Fruit fly (Drosophila melanogaster) whole organism, larva: ENCODE data around the gene CheA87a.

ENCODE experiments used
- noc ChIP-seq: fragments of 200-800 bp; sonication (Bioruptor generic); optimal IDR thresholded peaks from 3 replicates; lab custom pipeline; 2019; ENCODE audit warnings: missing biosample characterization, mild to moderate bottlenecking, missing genetic modification characterization, moderate library complexity

Gene CheA87a

DNA sequence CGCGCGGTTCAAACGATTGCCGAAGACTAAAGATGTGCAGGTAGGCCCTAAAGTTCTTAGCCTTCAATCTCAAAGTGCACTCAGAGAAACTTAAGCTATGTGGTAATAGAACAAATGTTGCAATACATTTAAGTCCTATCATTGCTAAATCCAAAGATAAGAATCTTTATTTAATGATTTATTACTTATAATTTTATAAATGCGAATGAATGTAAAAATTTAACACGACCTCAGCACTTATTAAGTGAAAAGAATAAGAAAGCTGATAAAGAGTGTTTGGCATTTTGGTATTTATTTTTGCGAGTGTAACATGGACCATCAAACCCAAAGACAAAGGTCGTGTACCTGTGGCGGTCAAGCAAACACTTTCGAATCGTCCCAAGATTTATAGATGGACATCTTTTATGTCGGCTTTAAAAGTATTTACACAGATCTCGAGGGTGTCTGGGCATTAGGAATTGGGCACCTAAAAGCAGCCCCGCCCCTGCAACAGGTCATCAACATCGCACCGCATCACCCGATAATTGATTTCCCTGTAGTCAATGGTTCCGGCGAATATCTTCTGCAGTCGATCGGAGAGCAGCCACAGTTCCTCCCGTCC, 35.5 kb downstream of the CheA87a start, which contains the start of gene yellow-e3:
Gene yellow-e3 (minus strand): TSS at position 30 of the 601 bp plus-strand sequence.
- no peak for TF ChIP-seq noc

dm6 chr3R:13406898-13407297, 37.5 kb downstream of the CheA87a start, which contains the start of gene yellow-e2:
yellow-e2 (minus strand) TSS chr3R:13406998.
- TF ChIP-seq noc: no peak

DNA sequence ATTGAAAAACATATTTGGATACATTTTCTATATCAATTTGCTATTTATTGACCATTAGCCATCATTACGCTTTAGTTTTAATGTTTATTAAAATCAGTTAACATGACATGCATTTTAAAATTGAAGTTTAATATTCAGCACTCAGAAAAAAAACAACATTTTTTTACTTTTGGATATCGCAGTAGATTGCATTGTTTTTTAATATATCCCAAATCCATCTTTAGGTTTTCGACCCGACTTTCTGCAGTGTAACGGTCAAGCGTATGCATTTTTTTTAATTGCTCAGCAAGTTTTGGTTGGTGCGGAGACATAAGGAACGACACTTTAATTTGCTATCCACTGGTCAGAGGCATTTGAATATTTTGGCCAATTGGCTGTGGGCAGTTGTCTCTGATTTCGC, 43.3 kb downstream of the CheA87a start:
- no peak for TF ChIP-seq noc

DNA sequence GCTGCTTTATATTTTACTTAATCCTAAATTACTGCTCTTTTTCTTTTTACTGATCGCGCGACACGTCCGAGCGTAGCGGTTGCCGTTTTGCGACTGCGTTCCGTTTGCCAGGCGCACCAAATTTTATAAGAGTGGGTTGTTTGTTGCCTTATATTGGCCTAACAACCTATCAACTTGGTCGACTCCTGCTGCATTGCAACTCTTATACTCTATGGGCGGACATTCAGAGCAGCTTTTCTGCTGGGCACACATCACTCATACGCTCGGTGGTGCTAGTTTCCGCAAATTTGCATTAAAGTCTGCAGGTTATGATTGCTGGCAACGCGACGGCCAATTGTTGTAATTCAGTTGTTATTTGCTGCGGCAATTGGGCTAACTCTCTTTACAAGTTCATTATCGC, 45.7 kb downstream of the CheA87a start, which contains the start of gene yellow-e:
Gene yellow-e (minus strand): TSS at position 101 of the 400 bp plus-strand sequence.
- TF ChIP-seq noc: no peak

DNA sequence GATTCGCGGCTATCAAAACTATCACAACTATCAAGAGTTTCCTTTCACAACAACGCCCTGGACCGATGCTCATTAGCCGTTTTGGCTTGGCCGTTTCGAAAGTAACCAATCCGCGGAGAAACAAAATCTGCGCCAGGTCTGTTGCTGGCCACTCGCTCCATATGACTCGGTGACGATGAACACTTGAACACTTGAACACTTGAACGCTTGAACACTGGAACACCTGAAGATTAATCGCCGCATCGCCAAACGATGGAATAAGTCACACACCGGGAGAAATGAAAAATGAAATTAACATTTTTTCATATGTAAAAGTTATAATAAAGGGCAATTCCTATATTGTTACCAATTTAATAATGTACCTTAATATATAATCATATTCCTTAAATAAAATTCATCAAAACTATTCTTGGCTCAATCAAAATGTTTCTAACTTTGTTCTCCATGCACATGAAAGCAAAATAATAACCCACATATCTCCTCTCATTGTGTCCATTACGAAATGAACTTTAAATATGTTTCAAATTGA, 47.7 kb downstream of the CheA87a start:
- TF ChIP-seq noc: no peak
